Fruit fly (Drosophila melanogaster) whole organism, embryonic: ENCODE data around the gene Cpr78Cb.
A peak's percentile ranks its signal among the peaks of the same experiment; 100 is the strongest.

ENCODE experiments used
- ATbp ChIP-seq: fragments of 200-800 bp; sonication (Bioruptor generic); optimal IDR thresholded peaks from 2 replicates; lab custom pipeline; 2017; ENCODE audit warnings: missing biosample characterization, mild to moderate bottlenecking, missing genetic modification characterization, missing genetic modification reagents
- Ada2b ChIP-seq: fragments of 200-800 bp; sonication (Bioruptor generic); IDR thresholded peaks from 2 replicates; pipeline ENCODE4 v1.3.6; 2022; ENCODE audit warnings: missing biosample characterization, missing genetic modification characterization
- Antp ChIP-seq: fragments of 200-800 bp; sonication (Bioruptor generic); optimal IDR thresholded peaks from 3 replicates; lab custom pipeline; 2016; ENCODE audit warnings: missing biosample characterization, missing genetic modification characterization
- Atf3 ChIP-seq: fragments of 200-800 bp; sonication (Bioruptor generic); optimal IDR thresholded peaks from 3 replicates; lab custom pipeline; 2016; ENCODE audit warnings: missing biosample characterization, missing genetic modification characterization
- Blimp-1 ChIP-seq: fragments of 200-800 bp; sonication (Bioruptor generic); optimal IDR thresholded peaks from 3 replicates; lab custom pipeline; 2018; ENCODE audit warnings: missing biosample characterization, missing genetic modification characterization, mild to moderate bottlenecking, moderate library complexity, missing genetic modification reagents
- Bteb2 ChIP-seq: fragments of 200-800 bp; sonication (Bioruptor generic); optimal IDR thresholded peaks from 2 replicates; lab custom pipeline; 2016; ENCODE audit warnings: missing biosample characterization, missing genetic modification characterization
- CG10147 ChIP-seq: fragments of 200-800 bp; sonication (Bioruptor generic); optimal IDR thresholded peaks from 2 replicates; lab custom pipeline; 2019; ENCODE audit warnings: missing biosample characterization, mild to moderate bottlenecking, missing genetic modification characterization, moderate library complexity
- CG14710 ChIP-seq: fragments of 200-800 bp; sonication (Bioruptor generic); optimal IDR thresholded peaks from 3 replicates; lab custom pipeline; 2019; ENCODE audit warnings: missing biosample characterization, mild to moderate bottlenecking, missing genetic modification characterization, moderate library complexity
- CG15073 ChIP-seq: fragments of 200-800 bp; sonication (Bioruptor generic); optimal IDR thresholded peaks from 2 replicates; lab custom pipeline; 2016; ENCODE audit warnings: missing biosample characterization, missing genetic modification characterization
- CG15269 ChIP-seq: fragments of 200-800 bp; sonication (Bioruptor generic); optimal IDR thresholded peaks from 2 replicates; lab custom pipeline; 2018; ENCODE audit warnings: missing biosample characterization, mild to moderate bottlenecking, missing genetic modification characterization, moderate library complexity
- CG17361 ChIP-seq: fragments of 200-800 bp; sonication (Bioruptor generic); IDR thresholded peaks from 3 replicates; pipeline ENCODE4 v1.3.6; 2022; ENCODE audit warnings: missing biosample characterization, missing genetic modification characterization
- CG17829 ChIP-seq: fragments of 200-800 bp; optimal IDR thresholded peaks from 2 replicates; lab custom pipeline; 2019; ENCODE audit warnings: missing biosample characterization, mild to moderate bottlenecking, missing genetic modification characterization, moderate library complexity
- CG4424 ChIP-seq: fragments of 200-800 bp; sonication (Bioruptor generic); optimal IDR thresholded peaks from 3 replicates; lab custom pipeline; 2016; ENCODE audit warnings: missing biosample characterization, missing genetic modification characterization
- CG4820 ChIP-seq: fragments of 200-800 bp; sonication (Bioruptor generic); optimal IDR thresholded peaks from 3 replicates; lab custom pipeline; 2016; ENCODE audit warnings: missing biosample characterization, missing genetic modification characterization
- CG5245 ChIP-seq: fragments of 200-800 bp; sonication (Bioruptor generic); optimal IDR thresholded peaks from 3 replicates; lab custom pipeline; 2016; ENCODE audit warnings: missing biosample characterization, missing genetic modification characterization
- CG6689 ChIP-seq: fragments of 200-800 bp; sonication (Bioruptor generic); IDR thresholded peaks from 2 replicates; pipeline ENCODE4 v1.3.6; 2022; ENCODE audit warnings: missing biosample characterization, missing genetic modification characterization
- Camta ChIP-seq: fragments of 200-800 bp; sonication (Bioruptor generic); optimal IDR thresholded peaks from 2 replicates; lab custom pipeline; 2016; ENCODE audit warnings: missing biosample characterization, missing genetic modification characterization
- CoRest ChIP-seq: fragments of 200-800 bp; sonication (Bioruptor generic); optimal IDR thresholded peaks from 3 replicates; lab custom pipeline; 2018; ENCODE audit warnings: missing biosample characterization, mild to moderate bottlenecking, missing genetic modification characterization, moderate library complexity
- Fer3 ChIP-seq: fragments of 200-800 bp; sonication (Bioruptor generic); optimal IDR thresholded peaks from 2 replicates; lab custom pipeline; 2018; ENCODE audit warnings: missing biosample characterization, mild to moderate bottlenecking, missing genetic modification characterization, moderate library complexity
- H2.0 ChIP-seq: fragments of 200-800 bp; sonication (Bioruptor generic); IDR thresholded peaks from 2 replicates; pipeline ENCODE4 v1.3.6; 2022; ENCODE audit warnings: missing biosample characterization, missing genetic modification characterization
- NC2α ChIP-seq: fragments of 200-800 bp; sonication (Bioruptor generic); optimal IDR thresholded peaks from 2 replicates; lab custom pipeline; 2016; ENCODE audit warnings: missing biosample characterization, missing genetic modification characterization
- PHDP ChIP-seq: fragments of 200-800 bp; sonication (Bioruptor generic); optimal IDR thresholded peaks from 3 replicates; lab custom pipeline; 2018; ENCODE audit warnings: missing biosample characterization, mild to moderate bottlenecking, missing genetic modification characterization, moderate library complexity
- Pdp1 ChIP-seq, 2 experiments: fragments of 200-800 bp; sonication (Bioruptor generic); optimal IDR thresholded peaks; 3 replicates each; lab custom pipeline; 2016; ENCODE audit warnings: missing biosample characterization in 2 of 2, missing genetic modification characterization in 2 of 2, mild to moderate bottlenecking in 1 of 2, moderate library complexity in 1 of 2
- Ravus ChIP-seq: fragments of 200-800 bp; sonication (Bioruptor generic); IDR thresholded peaks from 2 replicates; pipeline ENCODE4 v1.3.6; 2022; ENCODE audit warnings: missing biosample characterization, missing genetic modification characterization
- Rfx ChIP-seq: fragments of 200-800 bp; sonication (Bioruptor generic); IDR thresholded peaks from 2 replicates; pipeline ENCODE4 v1.3.6; 2022; ENCODE audit warnings: missing biosample characterization, missing genetic modification characterization
- Sox100B ChIP-seq: fragments of 200-800 bp; sonication (Bioruptor generic); optimal IDR thresholded peaks from 3 replicates; lab custom pipeline; 2018; ENCODE audit warnings: missing biosample characterization, mild to moderate bottlenecking, missing genetic modification characterization
- Xrp1 ChIP-seq: fragments of 200-800 bp; sonication (Bioruptor generic); IDR thresholded peaks from 2 replicates; pipeline ENCODE4 v1.3.6; 2022; ENCODE audit warnings: missing biosample characterization, missing genetic modification characterization
- az2 ChIP-seq: fragments of 200-800 bp; sonication (Bioruptor generic); optimal IDR thresholded peaks from 3 replicates; lab custom pipeline; 2016; ENCODE audit warnings: missing biosample characterization, missing genetic modification characterization
- bab2 ChIP-seq: fragments of 200-800 bp; sonication (Bioruptor generic); optimal IDR thresholded peaks from 2 replicates; lab custom pipeline; 2016; ENCODE audit warnings: missing biosample characterization, missing genetic modification characterization
- btn ChIP-seq: fragments of 200-800 bp; sonication (Bioruptor generic); optimal IDR thresholded peaks from 2 replicates; lab custom pipeline; 2016; ENCODE audit warnings: missing biosample characterization, missing genetic modification characterization
- chif ChIP-seq, 2 experiments: fragments of 200-800 bp; sonication (Bioruptor generic); optimal IDR thresholded peaks; 3 replicates each; lab custom pipeline; 2016; ENCODE audit warnings: missing biosample characterization in 2 of 2, missing genetic modification characterization in 2 of 2
- crp ChIP-seq, 2 experiments: fragments of 200-800 bp; sonication (Bioruptor generic); optimal IDR thresholded peaks; 2 replicates in 1 of 2; 3 replicates in 1 of 2; lab custom pipeline; 2017; ENCODE audit warnings: missing biosample characterization in 2 of 2, missing genetic modification characterization in 2 of 2, mild to moderate bottlenecking in 1 of 2, moderate library complexity in 1 of 2
- dmrt11E ChIP-seq: fragments of 200-800 bp; sonication (Bioruptor generic); optimal IDR thresholded peaks from 3 replicates; lab custom pipeline; 2018; ENCODE audit warnings: missing biosample characterization, mild to moderate bottlenecking, missing genetic modification characterization, moderate library complexity
- dmrt99B ChIP-seq: fragments of 200-800 bp; sonication (Bioruptor generic); optimal IDR thresholded peaks from 2 replicates; lab custom pipeline; 2018; ENCODE audit warnings: missing biosample characterization, mild to moderate bottlenecking, missing genetic modification characterization, moderate library complexity
- dysf ChIP-seq: fragments of 200-800 bp; sonication (Bioruptor generic); IDR thresholded peaks from 3 replicates; pipeline ENCODE4 v1.3.6; 2022; ENCODE audit warnings: missing biosample characterization, missing genetic modification characterization
- gcm ChIP-seq: fragments of 200-800 bp; sonication (Bioruptor generic); optimal IDR thresholded peaks from 2 replicates; lab custom pipeline; 2019; ENCODE audit warnings: missing biosample characterization, mild to moderate bottlenecking, missing genetic modification characterization, moderate library complexity
- gro ChIP-seq: fragments of 200-800 bp; sonication (Bioruptor generic); optimal IDR thresholded peaks from 2 replicates; lab custom pipeline; 2016; ENCODE audit warnings: missing biosample characterization, missing genetic modification characterization
- jing ChIP-seq: fragments of 200-800 bp; sonication (Bioruptor generic); optimal IDR thresholded peaks from 2 replicates; lab custom pipeline; 2018; ENCODE audit warnings: missing biosample characterization, mild to moderate bottlenecking, missing genetic modification characterization
- lbe ChIP-seq: fragments of 200-800 bp; sonication (Bioruptor generic); optimal IDR thresholded peaks from 2 replicates; lab custom pipeline; 2016; ENCODE audit warnings: missing biosample characterization, mild to moderate bottlenecking, missing genetic modification characterization
- lmd ChIP-seq: fragments of 200-800 bp; sonication (Bioruptor generic); IDR thresholded peaks from 2 replicates; pipeline ENCODE4 v1.3.6; 2022; ENCODE audit warnings: missing biosample characterization, missing genetic modification characterization
- luna ChIP-seq: fragments of 200-800 bp; sonication (Bioruptor generic); optimal IDR thresholded peaks from 2 replicates; lab custom pipeline; 2016; ENCODE audit warnings: missing biosample characterization, missing genetic modification characterization
- onecut ChIP-seq: fragments of 200-800 bp; sonication (Bioruptor generic); IDR thresholded peaks from 2 replicates; pipeline ENCODE4 v1.3.6; 2022; ENCODE audit warnings: missing biosample characterization, missing genetic modification characterization
- otp ChIP-seq: fragments of 200-800 bp; sonication (Bioruptor generic); IDR thresholded peaks from 3 replicates; pipeline ENCODE4, ENCODE4 v1.3.6; 2022; ENCODE audit warnings: missing biosample characterization, missing genetic modification characterization
- pnt ChIP-seq: fragments of 200-800 bp; sonication (Bioruptor generic); optimal IDR thresholded peaks from 3 replicates; lab custom pipeline; 2016; ENCODE audit warnings: missing biosample characterization, missing genetic modification characterization
- row ChIP-seq: fragments of 200-800 bp; sonication (Bioruptor generic); IDR thresholded peaks from 3 replicates; pipeline ENCODE4 v1.3.6; 2022; ENCODE audit warnings: missing biosample characterization, missing genetic modification characterization
- sob ChIP-seq: fragments of 200-800 bp; sonication (Bioruptor generic); IDR thresholded peaks from 2 replicates; pipeline ENCODE4 v1.3.6; 2022; ENCODE audit warnings: missing biosample characterization, missing genetic modification characterization
- tap ChIP-seq: fragments of 200-800 bp; optimal IDR thresholded peaks from 3 replicates; lab custom pipeline; 2019; ENCODE audit warnings: missing biosample characterization, mild to moderate bottlenecking, missing genetic modification characterization, moderate library complexity
- tgo ChIP-seq: fragments of 200-800 bp; sonication (Bioruptor generic); IDR thresholded peaks from 3 replicates; pipeline ENCODE4 v1.3.6; 2022; ENCODE audit warnings: missing biosample characterization, missing genetic modification characterization
- trem ChIP-seq: fragments of 200-800 bp; optimal IDR thresholded peaks from 3 replicates; lab custom pipeline; 2019; ENCODE audit warnings: missing biosample characterization, mild to moderate bottlenecking, missing genetic modification characterization, moderate library complexity

Cpr78Cb gene

DNA sequence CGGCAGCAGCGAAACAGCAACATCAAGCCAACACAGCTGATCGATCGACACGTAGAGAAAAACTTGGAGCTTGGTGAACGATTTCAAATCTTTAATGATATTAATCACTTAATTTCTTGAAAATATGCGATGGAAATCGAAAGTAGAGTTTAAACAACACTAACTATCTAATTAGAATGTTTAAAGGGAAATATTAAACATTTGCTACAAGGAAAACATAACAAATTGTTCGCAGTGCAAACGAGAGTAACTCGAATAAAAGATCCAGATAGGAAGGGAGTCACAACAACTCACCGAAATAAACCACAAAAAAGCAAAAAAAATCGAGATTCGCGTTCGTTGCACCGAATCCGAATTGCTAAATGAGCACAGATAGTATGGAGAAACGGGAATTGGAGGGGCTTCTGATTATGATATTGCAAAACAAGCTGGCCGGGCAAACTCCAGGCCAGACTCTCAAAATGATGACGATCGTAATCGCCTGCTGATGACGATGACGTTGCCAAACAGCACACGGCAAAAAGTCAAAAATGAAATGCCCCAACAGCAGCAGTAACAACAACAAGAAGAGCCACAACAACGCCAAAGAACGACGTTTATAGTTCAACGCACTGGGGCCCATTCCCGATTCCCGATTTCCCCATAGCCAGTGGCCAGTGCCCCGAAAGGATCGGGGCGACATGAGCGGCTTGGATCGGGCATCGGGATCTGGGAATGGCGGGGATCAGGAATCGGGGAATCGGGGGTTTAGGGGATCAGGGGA lies 40.4 kb upstream of the Cpr78Cb start (continued):
- TF ChIP-seq CG17361 (peak; percentile 50; the same call in 2 of the 3 replicates), gro (GFP tag; lab: Kevin White, UChicago) (no peak), bab2 (GFP tag; lab: Kevin White, UChicago) (peak; percentile 33), Rfx (GFP tag; lab: Robert Waterston, UW) (peak; percentile 26; the same call in 1 of the 2 replicates), Bteb2 (no peak), CG14710 (tag; lab: Kevin White, UChicago) (peak; percentile 52), tgo (GFP tag; lab: Robert Waterston, UW) (peak; percentile 20; the same call in 1 of the 3 replicates), H2.0 (GFP tag; lab: Robert Waterston, UW) (no peak), az2 (GFP tag; lab: Kevin White, UChicago) (peak; percentile 41), trem (tag; lab: Kevin White, UChicago) (peak; percentile 47), luna (GFP tag; lab: Kevin White, UChicago) (no peak), dysf (GFP tag; lab: Robert Waterston, UW) (no peak), tap (tag; lab: Kevin White, UChicago) (peak; percentile 55), CoRest (tag; lab: Kevin White, UChicago) (peak; percentile 50), pnt (GFP tag; lab: Kevin White, UChicago) (peak; percentile 42), CG17829 (tag; lab: Kevin White, UChicago) (peak; percentile 65), Antp (GFP tag; lab: Kevin White, UChicago) (no peak), Pdp1 (GFP tag; optimal IDR thresholded peaks at IDR 0.05; lab: Kevin White, UChicago) (peak in 1 of 2 experiments; percentile 42), otp (GFP tag; lab: Robert Waterston, UW) (0 out of 3 replicates have a peak, but pooled peaks have one; percentile 21), CG10147 (GFP tag; lab: Kevin White, UChicago) (no peak), CG15269 (tag; lab: Kevin White, UChicago) (peak; percentile 21), CG4424 (GFP tag; lab: Kevin White, UChicago) (peak; percentile 60), CG4820 (GFP tag; lab: Kevin White, UChicago) (peak; percentile 27), Sox100B (GFP tag; lab: Kevin White, UChicago) (peak; percentile 41), dmrt11E (tag; lab: Kevin White, UChicago) (peak; percentile 55), chif (GFP tag; optimal IDR thresholded peaks at IDR 0.05; lab: Kevin White, UChicago) (peak; percentile 36 to 52), sob (GFP tag; lab: Robert Waterston, UW) (0 out of 2 replicates have a peak, but pooled peaks have one; percentile 32), CG5245 (peak; percentile 20), CG6689 (GFP tag; lab: Robert Waterston, UW) (peak; percentile 18; the same call in 1 of the 2 replicates), CG15073 (GFP tag; lab: Kevin White, UChicago) (no peak), gcm (GFP tag; lab: Kevin White, UChicago) (peak; percentile 33), btn (GFP tag; lab: Kevin White, UChicago) (peak; percentile 30), dmrt99B (tag; lab: Kevin White, UChicago) (peak; percentile 56), lbe (peak; percentile 98), Fer3 (tag; lab: Kevin White, UChicago) (peak; percentile 4), crp (GFP tag; optimal IDR thresholded peaks at IDR 0.05; lab: Kevin White, UChicago) (peak in 1 of 2 experiments; percentile 35), Camta (GFP tag; lab: Kevin White, UChicago) (peak; percentile 62), jing (peak; percentile 43), onecut (GFP tag; lab: Robert Waterston, UW) (peak; percentile 31; the same call in 1 of the 2 replicates), Ravus (GFP tag; lab: Robert Waterston, UW) (no peak), row (GFP tag; lab: Robert Waterston, UW) (peak; percentile 48), NC2α (GFP tag; lab: Kevin White, UChicago) (no peak), lmd (GFP tag; lab: Robert Waterston, UW) (peak; percentile 13; the same call in 1 of the 2 replicates), PHDP (tag; lab: Kevin White, UChicago) (peak; percentile 31), Xrp1 (GFP tag; lab: Robert Waterston, UW) (0 out of 2 replicates have a peak, but pooled peaks have one; percentile 49), Blimp-1 (GFP tag; lab: Kevin White, UChicago) (peak; percentile 65), Ada2b (GFP tag; lab: Robert Waterston, UW) (0 out of 2 replicates have a peak, but pooled peaks have one; percentile 17), Atf3 (GFP tag; lab: Kevin White, UChicago) (no peak), ATbp (GFP tag; lab: Kevin White, UChicago) (peak; percentile 10)
